Worm (Caenorhabditis elegans) whole organism, L4/young adult: Measurements from ENCODE around the gene nhr-126.

Experiments used
- W03F9.2 ChIP-seq: fragments of 150-350 bp; optimal IDR thresholded peaks from 2 replicates; lab custom pipeline; 2014; ENCODE audit warnings: missing biosample characterization, missing genetic modification characterization
- dao-5 ChIP-seq: sonication (generic microtip); optimal IDR thresholded peaks from 2 replicates; lab custom pipeline; 2016; ENCODE audit warnings: missing genotype, missing genetic modification characterization, moderate library complexity, missing compliant biosample characterization
- him-1 ChIP-seq: sonication (generic microtip); optimal IDR thresholded peaks from 2 replicates; lab custom pipeline; 2016; ENCODE audit warnings: missing genotype, missing genetic modification reagents, missing genetic modification characterization, missing compliant biosample characterization

The nhr-126 gene

ce11 chrV:2206801-2207200 is 22.1 kb upstream of the nhr-126 start, which contains the start of gene svh-11:
TSS of gene svh-11 (plus strand) at chrV:2207101.
- TF ChIP-seq W03F9.2 (tag; lab: Kevin White, UChicago) = no peak
- no peak for TF ChIP-seq him-1
- no peak for TF ChIP-seq dao-5

DNA sequence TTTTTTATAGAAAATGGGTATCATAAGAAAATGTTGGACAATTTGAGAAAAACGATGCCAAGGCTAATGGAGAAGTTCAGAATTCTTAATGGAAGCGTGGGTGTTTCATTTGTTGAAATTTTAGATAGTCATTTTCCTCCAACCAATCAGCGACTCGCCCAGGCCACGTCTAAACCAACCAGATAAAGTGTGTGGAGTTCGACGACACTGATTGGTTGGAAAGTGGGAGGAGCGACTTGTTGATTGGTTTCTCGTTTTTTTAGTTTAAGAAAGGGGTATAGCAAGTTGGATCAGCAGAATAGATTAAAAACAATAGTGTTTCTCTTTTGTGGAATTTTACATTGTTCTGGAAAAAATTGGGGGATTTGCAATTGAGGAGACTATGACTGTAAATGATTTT is 21.4 kb upstream of the nhr-126 start:
- TF ChIP-seq dao-5 (no peak), W03F9.2 (tag; lab: Kevin White, UChicago) (no peak), him-1 (no peak)

DNA sequence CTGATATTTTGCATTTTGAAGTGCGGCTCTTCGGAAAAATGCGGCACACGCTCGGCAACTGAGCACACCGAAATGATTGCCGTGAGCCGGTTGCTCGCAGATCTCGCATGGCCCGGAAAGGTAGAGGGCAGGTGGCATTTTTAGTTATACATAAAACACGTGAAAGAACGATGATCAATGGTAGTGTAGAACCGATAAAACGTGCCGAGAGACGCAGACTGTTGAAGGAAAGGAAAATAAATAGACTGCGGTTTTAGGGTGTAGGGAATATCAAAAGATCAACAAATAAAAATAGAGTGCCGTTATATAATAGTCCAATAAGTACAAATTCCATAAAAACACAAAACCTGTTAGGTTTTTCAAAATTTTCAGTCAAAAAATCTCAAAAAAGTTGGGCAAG is 16.9 kb upstream of the nhr-126 start, which contains the start of gene nhr-133:
Gene nhr-133 (minus strand): TSS at position 183 of the 400 bp plus-strand sequence.
- TF ChIP-seq him-1 (no peak), dao-5 (no peak), W03F9.2 (tag; lab: Kevin White, UChicago) (no peak)

DNA sequence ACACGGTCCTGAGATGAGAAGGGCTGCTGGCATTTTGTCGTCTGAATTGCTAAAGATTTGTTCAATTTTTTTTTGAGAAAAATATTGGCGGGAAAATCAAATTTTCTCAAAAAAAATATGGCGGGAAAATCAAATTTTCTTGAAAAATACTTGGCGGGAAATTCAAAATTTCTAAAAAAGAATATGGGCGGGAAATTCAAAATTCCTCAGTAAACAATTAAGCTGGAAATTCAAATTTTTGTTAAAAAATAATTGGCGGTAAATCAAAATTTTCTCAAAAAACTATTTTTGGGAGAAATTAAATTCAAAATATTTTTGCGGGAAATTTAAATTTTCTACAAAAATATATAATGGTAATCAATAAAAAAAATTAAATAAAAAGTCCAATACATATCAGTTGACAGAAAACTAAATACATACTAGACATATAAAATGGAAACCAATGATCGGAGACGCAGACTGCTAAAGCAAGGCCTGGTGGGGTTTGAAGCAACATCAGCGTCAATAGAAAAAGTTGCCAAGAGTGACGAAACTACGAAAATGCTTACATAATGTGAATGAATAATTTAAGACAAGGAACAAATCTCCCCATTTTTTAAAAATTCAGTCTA is 14.3 kb upstream of the nhr-126 start, which contains the start of gene nhr-184:
Gene nhr-184 (minus strand): TSS at position 51 of the 611 bp plus-strand sequence.
- TF ChIP-seq him-1 = no peak
- peak; percentile 33 for TF ChIP-seq W03F9.2 (tag; lab: Kevin White, UChicago)
- TF ChIP-seq dao-5 = no peak

DNA sequence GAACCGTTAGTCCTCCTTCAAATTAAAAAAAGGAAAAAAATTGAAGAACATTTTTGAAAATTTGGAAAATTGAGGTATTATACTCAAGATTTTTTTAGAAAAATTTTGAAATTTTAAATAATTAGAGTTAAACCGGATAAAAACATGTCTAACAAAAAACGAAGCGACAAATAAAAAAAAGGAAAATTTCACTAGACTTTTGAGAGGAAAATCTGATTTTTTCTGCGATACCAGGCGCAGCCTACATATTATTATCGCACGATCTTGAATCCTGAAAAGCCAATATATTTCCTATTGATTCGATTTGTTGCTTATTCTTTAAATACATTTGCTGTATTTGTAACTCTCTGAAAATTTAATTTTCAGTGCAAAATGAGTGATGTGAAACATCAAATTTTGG is 13.5 kb upstream of the nhr-126 start, which contains the start of gene nstp-8:
Gene nstp-8 (plus strand): TSS at position 301 of the 400 bp plus-strand sequence.
- no peak for TF ChIP-seq him-1
- no peak for TF ChIP-seq dao-5
- no peak for TF ChIP-seq W03F9.2 (tag; lab: Kevin White, UChicago)

ce11 chrV:2216927-2217326 is 12.0 kb upstream of the nhr-126 start:
- no peak for TF ChIP-seq W03F9.2 (tag; lab: Kevin White, UChicago)
- no peak for TF ChIP-seq him-1
- no peak for TF ChIP-seq dao-5

DNA sequence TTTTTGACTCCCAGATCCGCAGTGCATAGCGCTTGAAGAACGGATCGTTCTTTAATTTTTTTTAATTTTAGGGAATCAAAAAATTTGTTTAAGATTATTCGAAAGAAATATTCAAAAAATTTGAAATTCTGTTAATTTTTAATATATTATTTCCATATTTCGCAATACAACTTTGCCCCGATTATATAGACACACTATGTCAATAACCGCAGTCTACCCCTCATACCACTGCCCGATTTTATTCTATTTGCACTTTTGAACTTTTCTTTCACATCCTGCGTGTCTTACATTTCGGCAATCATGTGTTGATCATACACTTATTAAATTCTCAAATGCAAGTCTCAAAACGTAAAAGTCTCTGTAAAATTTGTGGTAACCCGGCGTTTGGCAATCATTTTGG is 10.1 kb upstream of the nhr-126 start, which contains the start of gene nhr-56:
Gene nhr-56 (plus strand): TSS at position 202 of the 400 bp plus-strand sequence.
- TF ChIP-seq him-1 (no peak), W03F9.2 (tag; lab: Kevin White, UChicago) (no peak), dao-5 (no peak)

DNA sequence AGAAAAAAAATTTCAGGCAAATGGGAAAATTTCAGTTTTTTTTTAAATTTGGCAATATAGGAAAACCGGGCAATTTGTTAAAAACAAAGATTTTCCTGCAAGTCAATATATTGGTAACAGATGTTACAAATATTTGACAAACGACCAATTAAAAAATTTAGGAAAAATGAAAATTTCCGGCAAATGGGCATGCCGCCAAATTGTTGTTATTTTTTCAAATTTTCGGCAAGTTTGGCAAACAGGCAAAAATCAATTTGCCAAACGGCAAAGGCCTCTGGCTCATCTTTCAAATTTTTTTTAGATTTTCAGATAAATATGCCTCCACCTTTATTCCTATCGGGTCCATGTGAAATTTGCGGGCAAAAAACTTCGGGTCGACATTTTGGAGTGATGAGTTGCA is 7.1 kb upstream of the nhr-126 start, which contains the start of gene nhr-128:
Gene nhr-128 (plus strand): TSS at position 301 of the 400 bp plus-strand sequence.
- TF ChIP-seq dao-5 (no peak), W03F9.2 (tag; lab: Kevin White, UChicago) (no peak), him-1 (no peak)

DNA sequence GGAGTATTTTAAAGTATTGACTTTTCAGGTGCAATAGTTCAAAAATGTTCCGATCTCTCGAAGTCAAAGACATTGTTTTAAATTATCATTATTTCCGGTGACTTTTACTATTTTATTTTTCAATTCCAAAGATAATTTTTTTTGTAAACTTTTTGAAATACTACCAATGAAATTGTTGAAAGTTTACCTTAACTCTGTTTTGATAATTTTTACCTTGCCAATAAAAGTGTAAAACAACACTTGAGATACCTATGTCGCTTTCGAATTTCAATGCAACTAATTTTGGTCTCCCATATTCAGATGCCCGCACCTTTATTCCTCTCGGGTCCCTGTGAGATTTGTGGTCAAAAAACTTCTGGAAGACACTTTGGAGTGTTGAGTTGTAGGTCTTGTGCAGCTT is 3.8 kb upstream of the nhr-126 start, which contains the start of gene nhr-103:
Gene nhr-103 (plus strand): TSS at position 301 of the 400 bp plus-strand sequence.
- TF ChIP-seq W03F9.2 (tag; lab: Kevin White, UChicago) = no peak
- no peak for TF ChIP-seq him-1
- TF ChIP-seq dao-5 = no peak

ce11 chrV:2226903-2227302 is 2.0 kb upstream of the nhr-126 start, which contains the start of gene nhr-18:
TSS of gene nhr-18 (plus strand) at chrV:2227203.
- no peak for TF ChIP-seq him-1
- no peak for TF ChIP-seq W03F9.2 (tag; lab: Kevin White, UChicago)
- TF ChIP-seq dao-5 = no peak

ce11 chrV:2230912-2231311 is 2.0 kb downstream of the nhr-126 start, which contains the start of gene nhr-134:
TSS of gene nhr-134 (plus strand) at chrV:2231223.
- TF ChIP-seq W03F9.2 (tag; lab: Kevin White, UChicago) = no peak
- TF ChIP-seq him-1 = no peak
- no peak for TF ChIP-seq dao-5

ce11 chrV:2233177-2233576 is 4.3 kb downstream of the nhr-126 start, which contains the start of gene nhr-96:
TSS of gene nhr-96 (plus strand) at chrV:2233477.
- TF ChIP-seq W03F9.2 (tag; lab: Kevin White, UChicago) = no peak
- no peak for TF ChIP-seq dao-5
- no peak for TF ChIP-seq him-1

- no peak for TF ChIP-seq him-1
- no peak for TF ChIP-seq W03F9.2 (tag; lab: Kevin White, UChicago)
- TF ChIP-seq dao-5 = no peak
Observed at ce11 chrV:2235848-2236247, 7.0 kb downstream of the nhr-126 start, which contains the start of gene cyp-33C4. TSS of gene cyp-33C4 (plus strand) at chrV:2236140.

DNA sequence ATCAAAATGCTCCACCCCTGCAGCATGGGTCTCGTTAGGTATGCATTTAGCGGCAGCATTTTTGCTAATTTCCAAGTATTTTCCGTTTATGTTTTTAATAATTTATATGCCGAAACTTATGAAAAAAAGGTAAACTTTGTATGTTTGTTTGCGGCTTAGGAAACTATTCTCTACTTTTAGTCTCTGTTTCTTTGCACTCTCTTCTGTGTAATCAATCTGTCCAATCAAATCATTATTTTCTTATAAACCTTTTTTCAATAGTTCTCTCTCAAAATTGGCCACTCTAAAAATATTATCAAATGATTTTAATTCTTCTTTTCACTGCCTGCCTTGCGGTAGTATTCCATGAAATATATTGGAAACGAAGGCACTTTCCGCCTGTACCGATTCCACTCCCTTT is 9.1 kb downstream of the nhr-126 start:
- TF ChIP-seq dao-5 (no peak), W03F9.2 (tag; lab: Kevin White, UChicago) (no peak), him-1 (no peak)

DNA sequence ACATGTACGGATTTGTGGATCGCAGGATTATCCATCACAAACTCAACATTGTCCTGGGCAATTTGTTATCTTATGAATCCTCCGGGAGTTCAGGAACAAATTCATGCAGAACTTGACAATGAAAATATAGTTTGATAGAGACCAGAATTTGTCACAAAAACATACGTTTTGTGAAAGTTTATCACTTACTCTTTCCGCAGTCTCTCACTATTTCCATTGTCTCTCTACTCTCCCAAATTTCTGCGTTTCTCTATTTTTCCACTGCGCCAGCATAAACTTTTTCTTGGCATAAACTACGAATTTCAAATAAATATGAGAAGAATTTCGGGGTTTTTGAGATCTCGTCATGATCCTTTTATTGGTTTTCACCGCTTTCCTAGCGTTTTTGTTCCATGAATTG is 13.7 kb downstream of the nhr-126 start, which contains the start of gene cyp-33C3:
Gene cyp-33C3 (plus strand): TSS at position 149 of the 400 bp plus-strand sequence.
- TF ChIP-seq W03F9.2 (tag; lab: Kevin White, UChicago) = no peak
